Worm (Caenorhabditis elegans) whole organism, dauer: ENCODE data around the gene str-209.
"Not testable (repeated sequence)": the region's sequence is repeated elsewhere in the genome, so short reads cannot be mapped to it uniquely, and the experiment has no call there.

Experiments
- unc-62 ChIP-seq: sonication (generic microtip); optimal IDR thresholded peaks from 2 replicates; lab custom pipeline; 2017; ENCODE audit warnings: missing biosample characterization, missing genetic modification reagents, missing genetic modification characterization

The str-209 gene

DNA sequence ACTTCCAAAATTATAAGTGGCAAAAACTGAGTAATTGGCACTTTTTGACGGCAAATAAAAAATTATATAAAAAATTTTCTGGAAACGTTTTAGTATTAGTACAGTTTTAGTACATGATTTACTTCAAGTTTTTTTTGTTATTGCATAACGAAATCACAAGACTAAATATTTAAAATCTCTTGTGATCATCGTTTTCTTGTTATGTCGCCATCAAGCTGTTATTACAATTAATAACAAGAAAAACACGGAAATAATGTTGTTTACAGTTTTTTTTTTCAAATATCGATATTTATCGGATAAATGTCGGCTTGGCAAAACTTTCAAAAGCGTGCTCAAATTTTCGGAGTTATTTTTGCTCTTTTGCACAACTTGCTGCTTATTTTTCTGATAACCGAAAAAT lies at the start of gene str-209:
str-209 (plus strand) TSS at position 301 of the 400 bp plus-strand sequence.
- no peak for TF ChIP-seq unc-62

DNA sequence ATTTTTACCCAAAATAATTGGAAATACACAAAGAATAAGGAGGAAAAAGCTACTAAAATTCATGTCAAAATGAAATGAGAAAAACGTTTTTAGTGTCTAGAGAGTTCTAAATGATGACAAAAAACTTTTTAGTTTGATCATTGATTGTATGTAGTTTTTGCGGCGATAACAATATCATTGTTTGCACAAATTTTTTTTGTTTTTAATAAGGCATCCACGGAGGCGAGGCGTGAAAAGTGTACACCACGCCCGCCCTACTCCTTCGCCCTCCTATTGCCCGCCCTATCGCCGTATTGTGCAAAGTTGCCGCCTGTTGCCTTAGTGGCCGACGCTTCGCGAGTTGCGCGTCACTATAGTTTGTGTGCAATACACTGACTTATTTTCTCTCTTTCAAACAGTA lies 48.7 kb upstream of the str-209 start, which contains the start of gene ugt-10:
ugt-10 (minus strand) TSS at position 101 of the 400 bp plus-strand sequence.
- TF ChIP-seq unc-62 = not testable (repeated sequence)

DNA sequence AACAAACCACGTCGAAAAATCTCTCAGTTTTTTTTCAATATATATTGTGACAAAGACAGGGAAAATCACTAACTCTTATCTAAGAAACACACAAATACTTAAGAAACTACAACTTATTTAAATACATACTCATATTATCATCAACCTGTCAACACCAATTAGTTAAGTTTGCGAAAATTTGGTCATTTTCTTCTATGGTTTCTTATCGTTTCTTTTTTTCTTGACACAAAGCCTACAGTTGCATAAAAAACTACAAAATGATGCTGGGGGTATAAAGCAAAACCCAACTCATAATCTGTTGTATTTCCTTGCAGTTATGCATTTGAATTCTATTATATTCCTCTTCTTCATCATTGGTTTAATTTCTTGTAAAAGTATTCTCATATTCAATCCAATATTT lies 47.7 kb upstream of the str-209 start, which contains the start of gene ugt-67:
ugt-67 (plus strand) TSS at position 301 of the 400 bp plus-strand sequence.
- TF ChIP-seq unc-62 = no peak

DNA sequence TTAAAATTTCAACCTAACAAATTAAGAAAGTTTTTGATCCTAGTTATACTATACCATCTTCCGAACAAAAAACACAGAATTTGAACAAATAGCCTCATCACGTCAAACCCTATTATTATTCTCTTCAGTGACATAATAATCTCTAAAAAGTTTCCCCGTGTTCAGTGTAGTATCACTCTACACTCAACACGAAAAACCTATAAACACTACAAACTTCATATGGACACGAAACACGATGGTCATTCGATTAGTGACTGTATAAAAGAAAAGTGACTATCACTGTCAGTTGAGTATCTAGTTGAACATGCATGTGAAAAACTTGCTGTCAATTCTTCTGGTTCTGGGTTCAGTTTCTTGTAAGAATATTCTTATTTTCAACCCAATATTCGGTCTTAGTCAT lies 45.0 kb upstream of the str-209 start, which contains the start of gene ugt-8:
ugt-8 (plus strand) TSS at position 235 of the 400 bp plus-strand sequence.
- no peak for TF ChIP-seq unc-62

DNA sequence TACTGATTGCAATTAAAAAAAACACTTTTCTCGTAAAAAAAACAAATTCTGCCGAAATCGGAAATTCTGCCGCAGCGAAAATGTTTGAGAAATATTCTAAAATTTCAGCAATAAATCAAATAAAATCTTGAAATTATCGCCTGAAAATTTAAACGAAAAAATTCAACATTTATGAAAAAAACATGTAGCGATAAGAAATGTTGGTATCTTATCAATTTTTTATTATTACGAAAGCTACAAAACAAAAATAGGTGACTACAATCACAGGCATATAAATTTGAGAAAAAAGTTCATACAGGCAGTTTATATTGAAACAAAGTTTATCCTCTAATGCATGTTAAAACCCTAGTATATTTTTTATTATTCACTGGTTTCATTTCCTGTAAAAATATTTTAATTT lies 42.8 kb upstream of the str-209 start, which contains the start of gene ugt-14:
ugt-14 (plus strand) TSS at position 301 of the 400 bp plus-strand sequence.
- TF ChIP-seq unc-62 = no peak

DNA sequence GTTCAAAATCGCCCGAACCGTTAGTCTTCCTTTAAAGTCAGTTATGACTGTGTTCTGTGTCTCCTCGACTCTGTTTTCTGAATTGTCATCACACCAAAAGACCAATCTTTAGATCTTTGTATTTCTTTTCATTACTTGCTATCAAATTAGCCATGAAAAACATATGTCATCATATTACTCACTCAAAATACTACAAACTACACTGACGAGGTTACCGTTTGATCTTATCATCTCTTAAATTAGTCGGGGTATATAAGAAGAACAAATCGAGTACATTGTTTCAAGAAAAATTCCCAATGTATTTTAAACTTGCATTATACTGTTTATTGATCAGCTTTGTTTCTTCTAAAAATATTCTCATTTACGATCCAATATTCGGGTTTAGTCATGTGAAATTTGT lies 40.1 kb upstream of the str-209 start, which contains the start of gene ugt-13:
ugt-13 (plus strand) TSS at position 294 of the 400 bp plus-strand sequence.
- TF ChIP-seq unc-62 = no peak

DNA sequence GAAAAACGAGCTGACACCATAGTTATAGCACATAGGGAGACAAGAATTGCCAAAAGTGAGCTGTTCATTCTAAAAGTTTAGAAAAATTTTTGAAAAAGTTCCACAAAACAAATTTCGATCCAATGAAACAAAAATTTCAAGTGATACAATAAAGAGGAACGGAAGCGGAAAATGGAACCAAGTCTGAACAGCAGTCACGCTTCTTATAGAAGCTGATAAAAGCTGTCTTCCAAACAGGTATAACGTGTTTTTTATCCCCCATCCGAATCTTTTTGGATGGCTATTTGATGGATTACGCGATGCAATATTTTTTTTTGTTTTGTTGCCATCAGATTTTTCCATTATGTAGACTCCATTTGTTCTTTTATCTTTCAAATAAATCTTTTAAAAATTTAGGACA lies 36.4 kb upstream of the str-209 start, which contains the start of gene H23N18.5:
H23N18.5 (minus strand) TSS at position 69 of the 400 bp plus-strand sequence.
- no peak for TF ChIP-seq unc-62

DNA sequence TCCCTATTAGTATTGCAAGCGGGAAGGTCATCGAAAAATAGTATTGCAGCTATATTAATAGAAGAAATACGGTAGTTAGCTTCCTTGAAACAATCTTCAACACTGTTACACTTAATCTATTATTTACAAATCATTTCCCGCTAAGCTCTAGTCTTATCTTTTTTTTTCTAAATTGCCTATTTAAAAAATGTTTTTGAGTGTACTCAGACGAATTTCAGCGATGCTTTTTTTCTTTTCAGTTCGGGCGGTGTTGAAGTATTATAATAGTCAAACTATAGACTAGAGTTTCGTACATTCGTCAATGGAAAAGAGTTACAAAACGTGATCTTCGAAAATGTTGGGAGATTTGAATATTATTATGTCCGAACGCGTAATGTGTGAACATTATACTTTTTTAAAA lies 34.9 kb upstream of the str-209 start:
- TF ChIP-seq unc-62 = no peak

DNA sequence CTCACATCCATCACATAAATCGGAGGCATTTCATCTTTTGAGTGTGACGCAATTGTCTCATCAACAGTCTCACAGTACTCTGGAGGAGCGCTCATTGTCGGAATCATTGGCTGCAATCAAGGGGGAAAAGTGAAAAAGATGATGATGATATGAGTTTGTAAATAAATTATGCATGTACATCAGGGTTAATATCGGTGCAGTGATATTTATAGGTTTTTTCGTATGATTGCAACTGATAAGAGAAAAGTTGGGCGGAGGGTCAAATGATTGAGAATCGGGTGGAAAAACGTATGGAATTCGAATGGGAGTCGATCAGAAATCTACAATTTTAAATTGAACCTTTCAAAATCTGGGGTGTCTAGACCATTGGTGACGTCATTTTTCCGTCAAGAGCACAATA lies 33.9 kb upstream of the str-209 start, which contains the start of gene H23N18.6:
H23N18.6 (minus strand) TSS at position 201 of the 400 bp plus-strand sequence.
- no peak for TF ChIP-seq unc-62

DNA sequence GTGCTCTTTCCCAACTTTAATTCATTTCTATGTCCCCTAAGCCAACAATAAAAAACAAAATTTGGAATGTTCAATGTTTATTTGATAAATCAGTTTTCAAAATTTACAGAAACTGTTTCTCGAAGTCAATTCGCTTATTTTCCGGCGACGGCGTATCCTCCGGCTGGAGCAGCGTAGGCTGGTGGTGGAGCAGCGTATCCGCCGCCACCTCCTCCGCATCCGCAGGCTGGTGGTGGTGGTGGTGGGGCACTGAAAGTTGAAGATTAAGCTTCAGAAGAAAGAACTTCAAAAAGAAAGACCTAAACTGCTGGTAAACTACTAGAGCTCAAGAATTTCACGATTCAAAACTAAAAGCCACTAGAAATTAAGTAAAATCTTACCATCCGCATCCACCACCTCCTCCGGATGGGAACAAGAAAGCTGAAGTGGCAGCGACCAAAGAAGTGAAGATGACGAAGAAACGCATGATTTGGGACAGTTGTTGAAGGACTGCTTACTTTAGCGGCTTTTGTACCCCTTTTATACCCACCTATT lies 30.6 kb upstream of the str-209 start, which contains the start of gene C02E7.7:
C02E7.7 (minus strand) TSS at position 484 of the 534 bp plus-strand sequence.
- no peak for TF ChIP-seq unc-62

DNA sequence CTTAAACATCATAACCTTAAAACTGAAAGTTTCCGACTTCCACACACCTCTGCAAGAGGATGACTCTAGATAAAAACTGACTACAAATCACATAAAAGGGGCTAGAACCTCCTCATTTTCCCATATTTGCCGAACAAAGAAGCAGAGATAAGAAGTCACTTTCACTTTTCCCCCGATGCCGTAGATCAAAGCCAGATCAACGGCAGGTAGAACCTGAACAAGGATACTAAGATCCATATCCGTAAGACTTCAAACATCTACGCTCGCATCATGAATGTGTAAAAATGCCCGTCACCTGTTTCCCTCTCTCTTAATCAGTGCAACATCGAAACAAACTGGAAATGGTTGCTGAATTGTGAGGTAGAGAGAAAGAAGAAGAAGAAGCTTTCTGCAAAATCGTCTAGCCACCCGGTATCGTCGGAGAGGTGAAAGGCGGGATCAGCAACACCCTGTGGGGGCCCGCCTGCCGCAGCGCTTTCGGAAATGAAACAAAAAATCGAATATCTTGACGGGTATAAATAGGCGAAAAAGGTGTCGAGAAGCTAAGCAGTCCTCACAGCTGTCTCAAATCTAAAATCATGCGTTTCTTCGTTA lies 30.0 kb upstream of the str-209 start, which contains the start of gene C02E7.6:
C02E7.6 (plus strand) TSS at position 544 of the 594 bp plus-strand sequence.
- TF ChIP-seq unc-62 = no peak

DNA sequence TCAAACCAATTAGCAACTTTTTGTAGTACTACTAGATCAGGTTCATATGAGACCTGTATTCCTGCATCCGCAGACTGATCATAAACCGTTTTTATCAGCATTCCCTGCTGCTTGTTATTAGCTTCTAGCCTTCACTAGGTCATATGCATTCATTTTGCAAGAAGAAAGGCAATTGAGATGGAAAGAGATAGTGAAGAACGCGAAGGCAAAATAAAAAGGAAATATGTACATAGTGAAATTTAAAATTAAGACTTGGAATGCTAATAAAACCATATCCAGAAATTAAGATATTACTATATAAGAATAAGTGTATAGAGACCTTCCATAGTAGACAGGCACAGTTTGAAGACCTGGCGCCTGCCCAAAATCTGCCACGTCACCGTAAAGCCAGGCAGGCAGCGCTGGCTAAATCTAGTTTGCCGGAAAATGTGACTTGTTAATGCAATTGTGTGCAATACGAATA lies 28.0 kb upstream of the str-209 start, which contains the start of the genes C02E7.8 and srh-23:
C02E7.8 (minus strand) TSS at position 101 of the 463 bp plus-strand sequence.
srh-23 (plus strand) TSS at position 413 of the 463 bp plus-strand sequence.
- no peak for TF ChIP-seq unc-62

DNA sequence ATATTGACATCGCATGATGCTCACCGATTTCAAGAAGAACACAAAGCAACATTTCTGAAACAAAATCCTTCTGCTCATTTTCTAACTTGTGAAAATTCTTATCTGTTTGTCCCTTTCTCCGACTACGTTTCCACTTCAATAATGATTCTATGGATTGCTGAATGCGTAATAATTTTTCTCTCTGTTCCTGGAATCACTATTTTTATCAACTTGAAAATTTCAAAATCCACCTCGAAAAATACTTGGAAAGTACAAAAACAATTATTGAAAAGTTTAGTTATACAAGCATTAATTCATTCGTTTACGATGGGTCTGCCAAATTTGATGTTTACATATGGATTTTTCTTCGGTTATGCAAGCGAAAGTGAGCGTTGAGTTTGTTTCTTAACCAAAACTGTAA lies 26.7 kb upstream of the str-209 start, which contains the start of gene srh-22:
srh-22 (plus strand) TSS at position 301 of the 400 bp plus-strand sequence.
- no peak for TF ChIP-seq unc-62

DNA sequence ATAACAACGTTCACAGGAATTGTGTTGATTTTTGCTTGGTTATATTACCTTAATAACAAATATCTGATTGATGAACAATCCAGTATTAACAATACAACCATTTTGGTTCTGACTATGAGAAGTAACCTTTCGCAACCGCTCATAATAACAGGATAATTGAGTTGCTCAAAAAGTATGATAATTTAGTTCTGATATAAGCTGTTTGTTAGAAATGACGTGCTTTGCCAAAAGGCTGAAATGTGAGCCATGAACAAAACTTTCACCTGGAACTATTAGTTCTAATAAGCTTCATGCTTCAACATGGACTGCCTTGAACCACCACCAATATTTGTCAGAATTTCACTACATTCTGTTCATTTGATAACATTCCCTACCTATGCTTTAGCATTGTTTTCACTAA lies 24.1 kb upstream of the str-209 start, which contains the start of gene srh-20:
srh-20 (plus strand) TSS at position 301 of the 400 bp plus-strand sequence.
- no peak for TF ChIP-seq unc-62

DNA sequence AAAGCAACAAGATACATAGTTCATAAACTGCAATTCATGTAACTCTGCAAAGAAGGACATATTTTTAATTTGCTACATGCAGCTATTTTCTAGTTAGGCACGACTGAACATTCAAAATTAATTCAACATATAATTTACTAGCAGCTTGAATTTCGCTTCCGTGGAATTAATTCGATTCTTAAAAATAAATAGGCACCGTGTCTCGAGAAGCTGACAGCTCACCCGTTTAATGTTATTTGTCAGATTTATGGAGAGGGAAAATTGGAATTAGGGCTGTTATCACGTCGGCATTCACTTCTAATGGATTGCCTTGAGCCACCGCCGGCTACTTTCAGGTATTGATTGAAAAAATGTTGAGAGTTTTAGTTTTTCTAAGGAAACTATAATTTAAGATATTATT lies 22.4 kb upstream of the str-209 start, which contains the start of gene srh-21:
srh-21 (plus strand) TSS at position 301 of the 400 bp plus-strand sequence.
- TF ChIP-seq unc-62 = no peak

DNA sequence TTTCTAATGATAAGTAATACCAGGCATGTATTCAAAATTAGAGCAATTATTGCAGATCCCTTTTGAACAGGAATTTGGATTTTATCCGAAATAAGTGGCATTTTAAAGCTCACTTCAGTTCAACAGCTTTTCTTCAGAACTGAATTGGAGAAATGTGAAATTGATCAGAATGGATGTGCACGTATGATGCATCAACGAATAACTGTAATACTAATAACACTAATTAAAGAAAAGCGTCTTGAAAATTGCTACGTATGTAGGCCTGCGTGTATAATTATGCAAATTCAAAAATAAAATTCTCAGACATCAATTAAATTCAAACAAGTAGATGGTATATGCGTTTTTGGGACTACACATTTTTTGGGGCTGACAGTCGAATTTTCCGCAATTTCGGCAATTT lies 18.9 kb upstream of the str-209 start, which contains the start of gene str-205:
str-205 (minus strand) TSS at position 101 of the 400 bp plus-strand sequence.
- no peak for TF ChIP-seq unc-62

DNA sequence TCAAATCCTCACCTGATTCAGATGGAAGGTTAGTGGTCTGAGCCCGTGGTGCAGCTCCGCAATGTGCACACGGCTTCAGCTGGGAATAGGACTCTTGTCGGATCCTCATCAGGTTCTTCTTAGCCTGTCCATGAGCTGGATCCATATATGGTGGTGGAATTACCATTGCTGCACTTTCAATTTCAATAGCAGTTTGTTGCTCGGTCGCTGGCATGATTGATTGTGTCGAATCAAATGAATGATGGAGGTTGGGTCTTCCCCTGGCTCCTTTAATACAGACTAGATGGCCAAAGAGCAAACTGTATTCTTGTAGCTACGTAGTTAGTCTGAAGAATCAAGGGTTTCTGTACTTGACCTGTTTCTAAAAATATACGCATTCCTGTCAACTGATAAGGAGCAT lies 15.9 kb upstream of the str-209 start, which contains the start of gene C02E7.10:
C02E7.10 (minus strand) TSS at position 232 of the 400 bp plus-strand sequence.
- TF ChIP-seq unc-62 = no peak
